Fruit fly (Drosophila melanogaster) whole organism, adult: ENCODE measurements around the gene abs.

ENCODE experiments used
- CG11617 ChIP-seq: fragments of 200-800 bp; sonication (Bioruptor generic); optimal IDR thresholded peaks from 2 replicates; lab custom pipeline; 2017; ENCODE audit warnings: mild to moderate bottlenecking, missing biosample characterization, missing genetic modification reagents, missing genetic modification characterization
- CG33017 ChIP-seq: fragments of 200-800 bp; sonication (Bioruptor generic); optimal IDR thresholded peaks from 2 replicates; lab custom pipeline; 2018; ENCODE audit warnings: missing biosample characterization, mild to moderate bottlenecking, missing genetic modification characterization, moderate library complexity
- CG7045 ChIP-seq: fragments of 200-800 bp; sonication (Bioruptor generic); optimal IDR thresholded peaks from 2 replicates; lab custom pipeline; 2017; ENCODE audit warnings: missing biosample characterization, mild to moderate bottlenecking, missing genetic modification characterization
- CG7101 ChIP-seq: fragments of 200-800 bp; sonication (Bioruptor generic); optimal IDR thresholded peaks from 2 replicates; lab custom pipeline; 2018; ENCODE audit warnings: missing biosample characterization, mild to moderate bottlenecking, missing genetic modification characterization, moderate library complexity
- Hr96 ChIP-seq: fragments of 200-800 bp; sonication (Bioruptor generic); optimal IDR thresholded peaks from 2 replicates; lab custom pipeline; 2016; ENCODE audit warnings: missing biosample characterization, missing genetic modification characterization
- Mnt ChIP-seq: fragments of 200-800 bp; sonication (Bioruptor generic); optimal IDR thresholded peaks from 2 replicates; lab custom pipeline; 2016; ENCODE audit warnings: missing biosample characterization, mild to moderate bottlenecking, missing genetic modification characterization
- bab1 ChIP-seq: fragments of 200-800 bp; sonication (Bioruptor generic); optimal IDR thresholded peaks from 3 replicates; lab custom pipeline; 2019; ENCODE audit warnings: missing biosample characterization, mild to moderate bottlenecking, missing genetic modification characterization, moderate library complexity
- cic ChIP-seq: fragments of 200-800 bp; sonication (Bioruptor generic); optimal IDR thresholded peaks from 2 replicates; lab custom pipeline; 2017; ENCODE audit warnings: missing biosample characterization, mild to moderate bottlenecking, missing genetic modification characterization, moderate library complexity
- kay ChIP-seq: fragments of 200-800 bp; sonication (Bioruptor generic); peaks from one replicate; lab custom pipeline; 2016; ENCODE audit warnings: missing biosample characterization, missing genetic modification characterization, borderline replicate concordance
- pad ChIP-seq: fragments of 200-800 bp; sonication (Bioruptor generic); optimal IDR thresholded peaks from 3 replicates; lab custom pipeline; 2017; ENCODE audit warnings: missing biosample characterization, missing genetic modification characterization, mild to moderate bottlenecking, moderate library complexity, missing genetic modification reagents
- tj ChIP-seq: fragments of 200-800 bp; sonication (Bioruptor generic); optimal IDR thresholded peaks from 3 replicates; lab custom pipeline; 2017; ENCODE audit warnings: missing biosample characterization, mild to moderate bottlenecking, missing genetic modification characterization, moderate library complexity

DNA sequence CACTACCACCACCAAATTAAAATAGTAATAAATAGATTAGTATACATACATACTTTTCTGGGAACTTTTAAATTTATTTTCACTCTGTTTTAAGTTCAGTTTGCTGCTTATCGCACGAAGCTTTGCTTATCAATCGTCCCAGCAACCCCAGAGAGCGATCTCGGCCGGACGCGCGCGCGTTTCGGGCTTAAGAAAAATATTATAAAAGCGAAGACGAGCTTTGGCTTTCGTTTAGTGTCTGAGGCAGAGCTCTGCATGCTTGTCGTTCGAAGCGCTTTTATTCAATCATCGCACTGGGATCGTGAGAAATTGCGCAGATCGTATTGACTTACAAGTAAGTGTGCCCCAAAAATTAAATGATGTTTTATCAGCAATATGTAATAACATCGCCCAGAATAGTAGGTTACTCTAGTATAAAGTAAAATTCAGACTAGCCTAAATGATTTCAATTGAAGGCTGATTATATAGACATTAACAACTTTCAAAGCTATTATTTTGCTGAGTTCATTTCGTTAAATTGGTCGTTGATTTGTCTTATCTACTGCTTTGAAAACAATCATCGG, 2.2 kb downstream of the abs start, which contains the start of gene Gel:
- TF ChIP-seq Mnt (GFP tag; lab: Kevin White, UChicago) = peak; percentile 15
- TF ChIP-seq bab1 (GFP tag; lab: Kevin White, UChicago) = no peak
- TF ChIP-seq CG33017 (tag; lab: Kevin White, UChicago) = no peak
- TF ChIP-seq CG7101 (tag; lab: Kevin White, UChicago) = no peak
- no peak for TF ChIP-seq pad (GFP tag; lab: Kevin White, UChicago)
- no peak for TF ChIP-seq CG11617
- TF ChIP-seq tj (GFP tag; lab: Kevin White, UChicago) = no peak
- TF ChIP-seq kay = no peak
- TF ChIP-seq CG7045 = no peak
- peak; percentile 53 for TF ChIP-seq cic (GFP tag; lab: Kevin White, UChicago)
- TF ChIP-seq Hr96 (GFP tag; lab: Kevin White, UChicago) = no peak
